Fruit fly (Drosophila melanogaster) whole organism, embryonic: ENCODE data around the gene pav.

Experiments
- ATbp ChIP-seq: fragments of 200-800 bp; sonication (Bioruptor generic); optimal IDR thresholded peaks from 2 replicates; lab custom pipeline; 2017; ENCODE audit warnings: missing biosample characterization, mild to moderate bottlenecking, missing genetic modification characterization, missing genetic modification reagents
- B-H2 ChIP-seq: fragments of 200-800 bp; sonication (Bioruptor generic); optimal IDR thresholded peaks from 2 replicates; lab custom pipeline; 2018; ENCODE audit warnings: missing biosample characterization, mild to moderate bottlenecking, missing genetic modification characterization
- CG11456 ChIP-seq: fragments of 200-800 bp; sonication (Bioruptor generic); IDR thresholded peaks from 3 replicates; pipeline ENCODE4 v1.3.6; 2022; ENCODE audit warnings: missing biosample characterization, missing genetic modification characterization
- CG12299 ChIP-seq: fragments of 200-800 bp; sonication (Bioruptor generic); optimal IDR thresholded peaks from 2 replicates; lab custom pipeline; 2018; ENCODE audit warnings: missing biosample characterization, mild to moderate bottlenecking, missing genetic modification characterization
- CG12659 ChIP-seq: fragments of 200-800 bp; sonication (Bioruptor generic); optimal IDR thresholded peaks from 3 replicates; lab custom pipeline; 2017; ENCODE audit warnings: mild to moderate bottlenecking, missing biosample characterization, missing genetic modification reagents, missing genetic modification characterization
- CG12942 ChIP-seq: fragments of 200-800 bp; sonication (Bioruptor generic); optimal IDR thresholded peaks from 3 replicates; lab custom pipeline; 2016; ENCODE audit warnings: missing biosample characterization, missing genetic modification characterization
- CG1603 ChIP-seq: fragments of 200-800 bp; sonication (Bioruptor generic); optimal IDR thresholded peaks from 2 replicates; lab custom pipeline; 2019; ENCODE audit warnings: missing biosample characterization, mild to moderate bottlenecking, missing genetic modification characterization, moderate library complexity
- CG17612 ChIP-seq: fragments of 200-800 bp; sonication (Bioruptor generic); IDR thresholded peaks from 2 replicates; pipeline ENCODE4 v1.3.6; 2022; ENCODE audit warnings: missing biosample characterization, missing genetic modification characterization
- CG18764 ChIP-seq: fragments of 200-800 bp; sonication (Bioruptor generic); optimal IDR thresholded peaks from 3 replicates; lab custom pipeline; 2016; ENCODE audit warnings: missing biosample characterization, missing genetic modification characterization
- CG2875 ChIP-seq: fragments of 200-800 bp; sonication (Bioruptor generic); optimal IDR thresholded peaks from 2 replicates; lab custom pipeline; 2017; ENCODE audit warnings: missing biosample characterization, mild to moderate bottlenecking, missing genetic modification characterization, missing genetic modification reagents
- CG30403 ChIP-seq: fragments of 200-800 bp; sonication (Bioruptor generic); optimal IDR thresholded peaks from 3 replicates; lab custom pipeline; 2016; ENCODE audit warnings: missing biosample characterization, missing genetic modification characterization
- CG30431 ChIP-seq: fragments of 200-800 bp; sonication (Bioruptor generic); optimal IDR thresholded peaks from 2 replicates; lab custom pipeline; 2017; ENCODE audit warnings: missing biosample characterization, missing genetic modification characterization
- CG31388 ChIP-seq: fragments of 200-800 bp; sonication (Bioruptor generic); optimal IDR thresholded peaks from 2 replicates; lab custom pipeline; 2016; ENCODE audit warnings: missing biosample characterization, missing genetic modification characterization
- CG3726 ChIP-seq: fragments of 200-800 bp; sonication (Bioruptor generic); IDR thresholded peaks from 3 replicates; pipeline ENCODE4, ENCODE4 v1.3.6; 2022; ENCODE audit warnings: missing biosample characterization, missing genetic modification characterization
- CG43689 ChIP-seq: fragments of 200-800 bp; sonication (Bioruptor generic); IDR thresholded peaks from 2 replicates; pipeline ENCODE4 v1.3.6; 2022; ENCODE audit warnings: missing biosample characterization, missing genetic modification characterization
- CG4730 ChIP-seq: fragments of 200-800 bp; sonication (Bioruptor generic); IDR thresholded peaks from 2 replicates; pipeline ENCODE4 v1.3.6; 2022; ENCODE audit warnings: missing biosample characterization, missing genetic modification characterization
- CG5953 ChIP-seq: fragments of 200-800 bp; sonication (Bioruptor generic); IDR thresholded peaks from 2 replicates; pipeline ENCODE4 v1.3.6; 2022; ENCODE audit warnings: missing biosample characterization, missing genetic modification characterization
- CG7556 ChIP-seq: fragments of 200-800 bp; sonication (Bioruptor generic); optimal IDR thresholded peaks from 2 replicates; lab custom pipeline; 2017; ENCODE audit warnings: missing biosample characterization, mild to moderate bottlenecking, missing genetic modification characterization
- CG7928 ChIP-seq: fragments of 200-800 bp; sonication (Bioruptor generic); optimal IDR thresholded peaks from 2 replicates; lab custom pipeline; 2017; ENCODE audit warnings: missing biosample characterization, mild to moderate bottlenecking, missing genetic modification characterization
- CTCF ChIP-seq: fragments of 200-800 bp; sonication (Bioruptor generic); optimal IDR thresholded peaks from 2 replicates; lab custom pipeline; 2017; ENCODE audit warnings: missing biosample characterization, mild to moderate bottlenecking, missing genetic modification characterization, moderate library complexity
- Dbx ChIP-seq: fragments of 200-800 bp; sonication (Bioruptor generic); IDR thresholded peaks from 3 replicates; pipeline ENCODE4 v1.3.6; 2022; ENCODE audit warnings: missing biosample characterization, missing genetic modification characterization
- Deaf1 ChIP-seq: fragments of 200-800 bp; optimal IDR thresholded peaks from 3 replicates; lab custom pipeline; 2019; ENCODE audit warnings: missing biosample characterization, mild to moderate bottlenecking, missing genetic modification characterization, moderate library complexity
- Doc3 ChIP-seq: fragments of 200-800 bp; sonication (Bioruptor generic); IDR thresholded peaks from 3 replicates; pipeline ENCODE4 v1.3.6; 2022; ENCODE audit warnings: missing biosample characterization, missing genetic modification characterization; ENCODE audit not compliant: partially characterized antibody
- Drgx ChIP-seq: fragments of 200-800 bp; sonication (Bioruptor generic); IDR thresholded peaks from 2 replicates; pipeline ENCODE4 v1.3.6; 2022; ENCODE audit warnings: missing biosample characterization, missing genetic modification characterization
- E2f1 ChIP-seq: fragments of 200-800 bp; sonication (Bioruptor generic); IDR thresholded peaks from 2 replicates; pipeline ENCODE4 v1.3.6; 2022; ENCODE audit warnings: missing biosample characterization, missing genetic modification characterization
- E2f2 ChIP-seq: fragments of 200-800 bp; sonication (Bioruptor generic); IDR thresholded peaks from 2 replicates; pipeline ENCODE4 v1.3.6; 2022; ENCODE audit warnings: missing biosample characterization, missing genetic modification characterization
- Fer1 ChIP-seq: fragments of 200-800 bp; sonication (Bioruptor generic); optimal IDR thresholded peaks from 2 replicates; lab custom pipeline; 2017; ENCODE audit warnings: missing biosample characterization, mild to moderate bottlenecking, missing genetic modification characterization
- Gug ChIP-seq: fragments of 200-800 bp; sonication (Bioruptor generic); IDR thresholded peaks from 4 replicates; pipeline ENCODE4 v1.3.6; 2022; ENCODE audit warnings: missing biosample characterization, missing genetic modification characterization
- Hey ChIP-seq: fragments of 200-800 bp; sonication (Bioruptor generic); optimal IDR thresholded peaks from 3 replicates; lab custom pipeline; 2018; ENCODE audit warnings: missing biosample characterization, mild to moderate bottlenecking, missing genetic modification characterization
- MESR4 ChIP-seq: fragments of 200-800 bp; sonication (Bioruptor generic); optimal IDR thresholded peaks from 2 replicates; lab custom pipeline; 2018; ENCODE audit warnings: missing biosample characterization, mild to moderate bottlenecking, missing genetic modification characterization, moderate library complexity
- Meics ChIP-seq: fragments of 200-800 bp; sonication (Bioruptor generic); optimal IDR thresholded peaks from 2 replicates; lab custom pipeline; 2017; ENCODE audit warnings: missing biosample characterization, mild to moderate bottlenecking, missing genetic modification characterization
- Mrtf ChIP-seq: fragments of 200-800 bp; sonication (Bioruptor generic); IDR thresholded peaks from 3 replicates; pipeline ENCODE4 v1.3.6; 2022; ENCODE audit warnings: missing biosample characterization, missing genetic modification characterization
- Nf-YB ChIP-seq: fragments of 200-800 bp; sonication (Bioruptor generic); optimal IDR thresholded peaks from 3 replicates; lab custom pipeline; 2019; ENCODE audit warnings: missing biosample characterization, mild to moderate bottlenecking, missing genetic modification characterization, moderate library complexity
- Opbp ChIP-seq: fragments of 200-800 bp; sonication (Bioruptor generic); IDR thresholded peaks from 3 replicates; pipeline ENCODE4 v1.3.6; 2022; ENCODE audit warnings: missing biosample characterization, missing genetic modification characterization; ENCODE audit not compliant: partially characterized antibody
- Ptx1 ChIP-seq: fragments of 200-800 bp; sonication (Bioruptor generic); IDR thresholded peaks from 2 replicates; pipeline ENCODE4 v1.3.6; 2022; ENCODE audit warnings: missing biosample characterization, missing genetic modification characterization
- ac ChIP-seq: fragments of 200-800 bp; sonication (Bioruptor generic); optimal IDR thresholded peaks from 3 replicates; lab custom pipeline; 2017; ENCODE audit warnings: missing biosample characterization, mild to moderate bottlenecking, missing genetic modification characterization
- aop ChIP-seq: fragments of 200-800 bp; sonication (Bioruptor generic); IDR thresholded peaks from 2 replicates; pipeline ENCODE4 v1.3.6; 2022; ENCODE audit warnings: missing biosample characterization, missing genetic modification characterization
- bigmax ChIP-seq: fragments of 200-800 bp; sonication (Bioruptor generic); optimal IDR thresholded peaks from 2 replicates; lab custom pipeline; 2018; ENCODE audit warnings: missing biosample characterization, mild to moderate bottlenecking, missing genetic modification characterization
- bowl ChIP-seq: fragments of 200-800 bp; sonication (Bioruptor generic); IDR thresholded peaks from 2 replicates; pipeline ENCODE4 v1.3.6; 2022; ENCODE audit warnings: missing biosample characterization, missing genetic modification characterization
- cg ChIP-seq: fragments of 200-800 bp; sonication (Bioruptor generic); optimal IDR thresholded peaks from 3 replicates; lab custom pipeline; 2019; ENCODE audit warnings: missing biosample characterization, mild to moderate bottlenecking, missing genetic modification characterization, moderate library complexity
- dm ChIP-seq: fragments of 200-800 bp; sonication (Bioruptor generic); optimal IDR thresholded peaks from 3 replicates; lab custom pipeline; 2016; ENCODE audit warnings: missing biosample characterization, missing genetic modification characterization
- gt ChIP-seq: fragments of 200-800 bp; sonication (Bioruptor generic); IDR thresholded peaks from 2 replicates; pipeline ENCODE4 v1.3.6; 2022; ENCODE audit warnings: missing biosample characterization, missing genetic modification characterization
- insv ChIP-seq, 2 experiments: fragments of 200-800 bp; sonication (Bioruptor generic); optimal IDR thresholded peaks; 3 replicates each; lab custom pipeline; 2016 to 2018; ENCODE audit warnings: missing biosample characterization in 2 of 2, missing genetic modification characterization in 2 of 2
- inv ChIP-seq: fragments of 200-800 bp; sonication (Bioruptor generic); IDR thresholded peaks from 2 replicates; pipeline ENCODE4 v1.3.6; 2022; ENCODE audit warnings: missing biosample characterization, missing genetic modification characterization; ENCODE audit not compliant: partially characterized antibody
- klu ChIP-seq: fragments of 200-800 bp; sonication (Bioruptor generic); IDR thresholded peaks from 2 replicates; pipeline ENCODE4 v1.3.6; 2022; ENCODE audit warnings: missing biosample characterization, missing genetic modification characterization
- luna ChIP-seq: fragments of 200-800 bp; sonication (Bioruptor generic); optimal IDR thresholded peaks from 2 replicates; lab custom pipeline; 2016; ENCODE audit warnings: missing biosample characterization, missing genetic modification characterization
- mam ChIP-seq: fragments of 200-800 bp; sonication (Bioruptor generic); optimal IDR thresholded peaks from 3 replicates; lab custom pipeline; 2016; ENCODE audit warnings: missing biosample characterization, missing genetic modification characterization
- prd ChIP-seq, 3 experiments: fragments of >200 bp in 2 of 3; fragments of 200-800 bp in 1 of 3; sonication (Bioruptor generic) in 1 of 3; optimal IDR thresholded peaks in 2 of 3; IDR thresholded peaks in 1 of 3; 2 replicates in 2 of 3; 3 replicates in 1 of 3; pipeline versions ENCODE4 v1.3.6 to Lab custom; 2017 to 2022; ENCODE audit warnings: missing biosample characterization in 1 of 3, missing genetic modification characterization in 1 of 3
- sob ChIP-seq: fragments of 200-800 bp; sonication (Bioruptor generic); IDR thresholded peaks from 2 replicates; pipeline ENCODE4 v1.3.6; 2022; ENCODE audit warnings: missing biosample characterization, missing genetic modification characterization
- sug ChIP-seq: fragments of 200-800 bp; optimal IDR thresholded peaks from 2 replicates; lab custom pipeline; 2019; ENCODE audit warnings: missing biosample characterization, mild to moderate bottlenecking, missing genetic modification characterization, moderate library complexity
- tgo ChIP-seq: fragments of 200-800 bp; sonication (Bioruptor generic); IDR thresholded peaks from 3 replicates; pipeline ENCODE4 v1.3.6; 2022; ENCODE audit warnings: missing biosample characterization, missing genetic modification characterization
- yki ChIP-seq: fragments of >200 bp; optimal IDR thresholded peaks from 3 replicates; lab custom pipeline; 2018
- zfh2 ChIP-seq: fragments of 200-800 bp; sonication (Bioruptor generic); optimal IDR thresholded peaks from 2 replicates; lab custom pipeline; 2016; ENCODE audit warnings: missing biosample characterization, missing genetic modification characterization

Gene pav

DNA sequence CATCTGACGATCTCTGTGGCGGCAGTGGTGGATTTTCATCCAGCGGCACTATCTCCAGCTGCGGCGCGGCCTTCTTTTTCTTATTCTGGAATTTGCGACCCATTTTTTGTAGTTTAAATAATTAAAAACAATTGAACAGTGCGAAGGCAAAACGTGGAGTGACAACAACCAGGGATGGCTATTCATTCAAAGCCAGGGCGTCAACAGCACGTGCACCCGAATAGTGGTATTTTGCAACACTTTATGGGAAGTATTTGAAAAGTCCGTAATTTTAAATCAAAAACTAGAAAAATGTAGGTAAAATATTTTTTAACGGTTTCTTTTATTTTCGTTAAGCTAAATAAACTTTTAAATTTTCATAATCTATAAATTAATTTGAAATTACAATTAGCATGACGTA lies 40.1 kb downstream of the pav start, which contains the start of gene CG11583 (continued):
- TF ChIP-seq Opbp (GFP tag; lab: Robert Waterston, UW) (0 out of 3 replicates have a peak, but pooled peaks have one; percentile 14), B-H2 (GFP tag; lab: Kevin White, UChicago) (peak; percentile 54), klu (GFP tag; lab: Robert Waterston, UW) (no peak), CG43689 (no peak), Meics (GFP tag; lab: Kevin White, UChicago) (no peak), CG3726 (no peak), CG18764 (no peak), mam (GFP tag; lab: Kevin White, UChicago) (peak; percentile 69), Ptx1 (no peak), gt (GFP tag; lab: Robert Waterston, UW) (no peak), CG17612 (GFP tag; lab: Robert Waterston, UW) (no peak), aop (no peak), bigmax (GFP tag; lab: Kevin White, UChicago) (no peak), E2f2 (GFP tag; lab: Robert Waterston, UW) (peak; percentile 81), CG5953 (GFP tag; lab: Robert Waterston, UW) (no peak), insv (GFP tag; optimal IDR thresholded peaks at IDR 0.05; lab: Kevin White, UChicago) (no peak), Drgx (GFP tag; lab: Robert Waterston, UW) (no peak), prd (optimal IDR thresholded peaks at IDR 0.05; lab: Kevin White, UChicago) (no peak), prd (GFP tag; IDR thresholded peaks at IDR 0.05; lab: Robert Waterston, UW) (no peak), yki (lab: Kevin White, UChicago) (no peak), CG2875 (GFP tag; lab: Kevin White, UChicago) (no peak), zfh2 (peak; percentile 51), sug (tag; lab: Kevin White, UChicago) (no peak), bowl (no peak), CG30431 (GFP tag; lab: Kevin White, UChicago) (no peak), dm (GFP tag; lab: Kevin White, UChicago) (peak; percentile 99), Doc3 (no peak), E2f1 (GFP tag; lab: Robert Waterston, UW) (no peak), Mrtf (no peak), sob (GFP tag; lab: Robert Waterston, UW) (peak; percentile 70), CG12299 (no peak), Hey (tag; lab: Kevin White, UChicago) (no peak), CG4730 (GFP tag; lab: Robert Waterston, UW) (no peak), CG12659 (GFP tag; lab: Kevin White, UChicago) (peak; percentile 63), Gug (0 out of 4 replicates have a peak, but pooled peaks have one; percentile 30), cg (GFP tag; lab: Kevin White, UChicago) (no peak), Nf-YB (GFP tag; lab: Kevin White, UChicago) (no peak), CG7928 (GFP tag; lab: Kevin White, UChicago) (peak; percentile 99), luna (no peak), ATbp (GFP tag; lab: Kevin White, UChicago) (no peak), MESR4 (peak; percentile 83), inv (GFP tag; lab: Robert Waterston, UW) (no peak), CG7556 (GFP tag; lab: Kevin White, UChicago) (no peak), CG31388 (GFP tag; lab: Kevin White, UChicago) (no peak), Dbx (0 out of 3 replicates have a peak, but pooled peaks have one; percentile 40), CTCF (GFP tag; lab: Kevin White, UChicago) (peak; percentile 36), Deaf1 (no peak), CG11456 (peak; percentile 61; the same call in 1 of the 3 replicates), Fer1 (GFP tag; lab: Kevin White, UChicago) (peak; percentile 42), CG30403 (GFP tag; lab: Kevin White, UChicago) (peak; percentile 32), CG12942 (GFP tag; lab: Kevin White, UChicago) (peak; percentile 24), ac (no peak), CG1603 (tag; lab: Kevin White, UChicago) (peak; percentile 64), tgo (GFP tag; lab: Robert Waterston, UW) (no peak)
